Worm (Caenorhabditis elegans) whole organism, young adult: ENCODE measurements around the gene F26F12.4.

Experiments used
- lin-35 ChIP-seq, 3 experiments: fragments of 150-350 bp in 2 of 3; sonication (generic microtip) in 1 of 3; optimal IDR thresholded peaks; 2 replicates each; lab custom pipeline; 2014 to 2018; ENCODE audit warnings: missing biosample characterization in 3 of 3, missing genetic modification characterization in 3 of 3, missing genetic modification reagents in 3 of 3
- mcd-1 ChIP-seq: fragments of 200-800 bp; sonication (Bioruptor generic); IDR thresholded peaks from 2 replicates; pipeline ENCODE4 v1.3.6; 2022; ENCODE audit warnings: missing genetic modification reagents, missing genetic modification characterization, missing compliant biosample characterization
- repo-1 ChIP-seq: sonication (generic microtip); optimal IDR thresholded peaks from 2 replicates; lab custom pipeline; 2017; ENCODE audit warnings: mild to moderate bottlenecking, missing genetic modification characterization, missing compliant biosample characterization

DNA sequence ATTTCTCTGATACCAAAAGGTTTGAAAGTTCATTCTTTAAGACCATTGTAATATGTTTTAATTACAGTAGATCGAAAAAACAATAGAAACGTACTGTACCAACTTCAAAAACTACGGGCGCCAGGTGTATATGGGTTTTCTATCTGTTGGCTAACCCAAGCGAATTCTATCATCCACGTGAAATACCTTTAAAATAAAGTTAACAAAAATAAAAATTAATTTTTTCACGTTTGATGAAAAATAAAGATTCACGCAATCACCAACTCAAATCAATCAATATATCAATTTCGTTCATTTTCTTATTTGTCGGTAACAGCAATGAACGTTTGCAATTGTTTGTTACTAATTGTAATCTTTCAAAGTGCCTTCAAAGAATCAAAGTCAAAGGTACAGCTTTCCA is 38.0 kb upstream of the F26F12.4 start, which contains the start of gene C04E6.4:
- TF ChIP-seq mcd-1 (no peak), repo-1 (no peak), lin-35 (GFP tag; optimal IDR thresholded peaks at IDR 0.05; lab: Kevin White, UChicago) (no peak)
